Fruit fly (Drosophila melanogaster) whole organism, embryonic: ENCODE results near the gene CG32388.
A peak's percentile ranks its signal among the peaks of the same experiment; 100 is the strongest.

Experiments used
- CG11723 ChIP-seq: fragments of 200-800 bp; sonication (Bioruptor generic); optimal IDR thresholded peaks from 2 replicates; lab custom pipeline; 2017; ENCODE audit warnings: missing biosample characterization, mild to moderate bottlenecking, missing genetic modification characterization
- CG15696 ChIP-seq: fragments of 200-800 bp; sonication (Bioruptor generic); optimal IDR thresholded peaks from 2 replicates; lab custom pipeline; 2019; ENCODE audit warnings: missing biosample characterization, mild to moderate bottlenecking, missing genetic modification characterization, moderate library complexity
- CG1603 ChIP-seq: fragments of 200-800 bp; sonication (Bioruptor generic); optimal IDR thresholded peaks from 2 replicates; lab custom pipeline; 2019; ENCODE audit warnings: missing biosample characterization, mild to moderate bottlenecking, missing genetic modification characterization, moderate library complexity
- CG17328 ChIP-seq: fragments of 200-800 bp; sonication (Bioruptor generic); IDR thresholded peaks from 2 replicates; pipeline ENCODE4 v1.3.6; 2022; ENCODE audit warnings: missing biosample characterization, missing genetic modification characterization
- CG17359 ChIP-seq: fragments of 200-800 bp; sonication (Bioruptor generic); optimal IDR thresholded peaks from 3 replicates; lab custom pipeline; 2018; ENCODE audit warnings: missing biosample characterization, mild to moderate bottlenecking, missing genetic modification characterization, moderate library complexity
- CG17385 ChIP-seq: fragments of 200-800 bp; sonication (Bioruptor generic); optimal IDR thresholded peaks from 3 replicates; lab custom pipeline; 2018; ENCODE audit warnings: missing biosample characterization, mild to moderate bottlenecking, missing genetic modification characterization
- CG17568 ChIP-seq: fragments of 200-800 bp; sonication (Bioruptor generic); optimal IDR thresholded peaks from 2 replicates; lab custom pipeline; 2018; ENCODE audit warnings: missing biosample characterization, mild to moderate bottlenecking, missing genetic modification characterization, moderate library complexity
- CG17912 ChIP-seq: fragments of 200-800 bp; sonication (Bioruptor generic); optimal IDR thresholded peaks from 2 replicates; lab custom pipeline; 2018; ENCODE audit warnings: missing biosample characterization, mild to moderate bottlenecking, missing genetic modification characterization
- CG2116 ChIP-seq: fragments of 200-800 bp; sonication (Bioruptor generic); optimal IDR thresholded peaks from 3 replicates; lab custom pipeline; 2018; ENCODE audit warnings: missing biosample characterization, mild to moderate bottlenecking, missing genetic modification characterization
- CG3407 ChIP-seq: fragments of 200-800 bp; sonication (Bioruptor generic); optimal IDR thresholded peaks from 2 replicates; lab custom pipeline; 2018; ENCODE audit warnings: missing biosample characterization, mild to moderate bottlenecking, missing genetic modification characterization
- CG7357 ChIP-seq: fragments of 200-800 bp; sonication (Bioruptor generic); IDR thresholded peaks from 3 replicates; pipeline ENCODE4 v1.3.6; 2022; ENCODE audit warnings: missing biosample characterization, missing genetic modification characterization
- CG7839 ChIP-seq: fragments of 200-800 bp; sonication (Bioruptor generic); optimal IDR thresholded peaks from 3 replicates; lab custom pipeline; 2018; ENCODE audit warnings: missing biosample characterization, mild to moderate bottlenecking, missing genetic modification characterization, moderate library complexity
- CG8089 ChIP-seq: fragments of 200-800 bp; sonication (Bioruptor generic); optimal IDR thresholded peaks from 3 replicates; lab custom pipeline; 2016; ENCODE audit warnings: missing biosample characterization, missing genetic modification characterization
- Camta ChIP-seq: fragments of 200-800 bp; sonication (Bioruptor generic); optimal IDR thresholded peaks from 2 replicates; lab custom pipeline; 2016; ENCODE audit warnings: missing biosample characterization, missing genetic modification characterization
- Deaf1 ChIP-seq: fragments of 200-800 bp; optimal IDR thresholded peaks from 3 replicates; lab custom pipeline; 2019; ENCODE audit warnings: missing biosample characterization, mild to moderate bottlenecking, missing genetic modification characterization, moderate library complexity
- Dll ChIP-seq: fragments of 200-800 bp; sonication (Bioruptor generic); IDR thresholded peaks from 4 replicates; pipeline ENCODE4 v1.3.6; 2022; ENCODE audit warnings: missing biosample characterization, missing genetic modification characterization; ENCODE audit not compliant: partially characterized antibody
- Doc3 ChIP-seq: fragments of 200-800 bp; sonication (Bioruptor generic); IDR thresholded peaks from 3 replicates; pipeline ENCODE4 v1.3.6; 2022; ENCODE audit warnings: missing biosample characterization, missing genetic modification characterization; ENCODE audit not compliant: partially characterized antibody
- Hsf ChIP-seq: fragments of 200-800 bp; sonication (Bioruptor generic); optimal IDR thresholded peaks from 3 replicates; lab custom pipeline; 2016; ENCODE audit warnings: missing biosample characterization, missing genetic modification characterization
- MBD-R2 ChIP-seq: fragments of 200-800 bp; sonication (Bioruptor generic); IDR thresholded peaks from 2 replicates; pipeline ENCODE4 v1.3.6; 2022; ENCODE audit warnings: missing biosample characterization, missing genetic modification characterization
- Mad ChIP-seq: fragments of 200-800 bp; sonication (Bioruptor generic); optimal IDR thresholded peaks from 2 replicates; lab custom pipeline; 2016; ENCODE audit warnings: missing biosample characterization, missing genetic modification characterization
- Nf-YC ChIP-seq: fragments of 200-800 bp; optimal IDR thresholded peaks from 3 replicates; lab custom pipeline; 2019; ENCODE audit warnings: missing biosample characterization, mild to moderate bottlenecking, missing genetic modification characterization, moderate library complexity
- Oaz ChIP-seq: fragments of 200-800 bp; sonication (Bioruptor generic); IDR thresholded peaks from 2 replicates; pipeline ENCODE4 v1.3.6; 2022; ENCODE audit warnings: missing biosample characterization, missing genetic modification characterization
- Pdp1 ChIP-seq, 2 experiments: fragments of 200-800 bp; sonication (Bioruptor generic); optimal IDR thresholded peaks; 3 replicates each; lab custom pipeline; 2016; ENCODE audit warnings: missing biosample characterization in 2 of 2, missing genetic modification characterization in 2 of 2, mild to moderate bottlenecking in 1 of 2, moderate library complexity in 1 of 2
- Spps ChIP-seq: fragments of 200-800 bp; sonication (Bioruptor generic); optimal IDR thresholded peaks from 2 replicates; lab custom pipeline; 2018; ENCODE audit warnings: missing biosample characterization, mild to moderate bottlenecking, missing genetic modification characterization
- TFAM ChIP-seq: fragments of 200-800 bp; sonication (Bioruptor generic); optimal IDR thresholded peaks from 2 replicates; lab custom pipeline; 2017; ENCODE audit warnings: missing biosample characterization, missing genetic modification characterization, inconsistent platforms
- Usf ChIP-seq: fragments of 200-800 bp; sonication (Bioruptor generic); optimal IDR thresholded peaks from 2 replicates; lab custom pipeline; 2017; ENCODE audit warnings: missing genotype, missing biosample characterization, missing genetic modification characterization
- ab ChIP-seq: fragments of 200-800 bp; sonication (Bioruptor generic); optimal IDR thresholded peaks from 2 replicates; lab custom pipeline; 2016; ENCODE audit warnings: missing biosample characterization, missing genetic modification characterization
- cg ChIP-seq: fragments of 200-800 bp; sonication (Bioruptor generic); optimal IDR thresholded peaks from 3 replicates; lab custom pipeline; 2019; ENCODE audit warnings: missing biosample characterization, mild to moderate bottlenecking, missing genetic modification characterization, moderate library complexity
- chn ChIP-seq: fragments of 200-800 bp; sonication (Bioruptor generic); optimal IDR thresholded peaks from 2 replicates; lab custom pipeline; 2016; ENCODE audit warnings: missing biosample characterization, missing genetic modification characterization
- ci ChIP-seq: fragments of 200-800 bp; sonication (Bioruptor generic); IDR thresholded peaks from 3 replicates; pipeline ENCODE4 v1.3.6; 2022; ENCODE audit warnings: missing biosample characterization, missing genetic modification characterization
- dmrt99B ChIP-seq: fragments of 200-800 bp; sonication (Bioruptor generic); optimal IDR thresholded peaks from 2 replicates; lab custom pipeline; 2018; ENCODE audit warnings: missing biosample characterization, mild to moderate bottlenecking, missing genetic modification characterization, moderate library complexity
- gro ChIP-seq: fragments of 200-800 bp; sonication (Bioruptor generic); optimal IDR thresholded peaks from 2 replicates; lab custom pipeline; 2016; ENCODE audit warnings: missing biosample characterization, missing genetic modification characterization
- jing ChIP-seq: fragments of 200-800 bp; sonication (Bioruptor generic); optimal IDR thresholded peaks from 2 replicates; lab custom pipeline; 2018; ENCODE audit warnings: missing biosample characterization, mild to moderate bottlenecking, missing genetic modification characterization
- lab ChIP-seq: fragments of 200-800 bp; sonication (Bioruptor generic); optimal IDR thresholded peaks from 3 replicates; lab custom pipeline; 2017; ENCODE audit warnings: missing biosample characterization, missing genetic modification characterization, mild to moderate bottlenecking, moderate library complexity, missing genetic modification reagents
- luna ChIP-seq: fragments of 200-800 bp; sonication (Bioruptor generic); optimal IDR thresholded peaks from 2 replicates; lab custom pipeline; 2016; ENCODE audit warnings: missing biosample characterization, missing genetic modification characterization
- mld ChIP-seq: fragments of 200-800 bp; sonication (Bioruptor generic); IDR thresholded peaks from 3 replicates; pipeline ENCODE4 v1.3.6; 2022; ENCODE audit warnings: missing biosample characterization, missing genetic modification characterization; ENCODE audit not compliant: partially characterized antibody
- nerfin-2 ChIP-seq: fragments of 200-800 bp; sonication (Bioruptor generic); IDR thresholded peaks from 2 replicates; pipeline ENCODE4 v1.3.6; 2022; ENCODE audit warnings: missing biosample characterization, missing genetic modification characterization; ENCODE audit not compliant: partially characterized antibody
- onecut ChIP-seq: fragments of 200-800 bp; sonication (Bioruptor generic); IDR thresholded peaks from 2 replicates; pipeline ENCODE4 v1.3.6; 2022; ENCODE audit warnings: missing biosample characterization, missing genetic modification characterization
- peb ChIP-seq: fragments of 200-800 bp; sonication (Bioruptor generic); IDR thresholded peaks from 2 replicates; pipeline ENCODE4 v1.3.6; 2022; ENCODE audit warnings: missing biosample characterization, missing genetic modification characterization
- pita ChIP-seq: fragments of 200-800 bp; sonication (Bioruptor generic); optimal IDR thresholded peaks from 2 replicates; lab custom pipeline; 2017; ENCODE audit warnings: missing biosample characterization, mild to moderate bottlenecking, missing genetic modification characterization
- schlank ChIP-seq: fragments of 200-800 bp; sonication (Bioruptor generic); optimal IDR thresholded peaks from 2 replicates; lab custom pipeline; 2018; ENCODE audit warnings: missing biosample characterization, mild to moderate bottlenecking, missing genetic modification characterization
- sd ChIP-seq: fragments of 200-800 bp; sonication (Bioruptor generic); optimal IDR thresholded peaks from 3 replicates; lab custom pipeline; 2018; ENCODE audit warnings: missing biosample characterization, mild to moderate bottlenecking, missing genetic modification characterization, moderate library complexity
- slp2 ChIP-seq: fragments of 200-800 bp; sonication (Bioruptor generic); optimal IDR thresholded peaks from 2 replicates; lab custom pipeline; 2016; ENCODE audit warnings: missing biosample characterization, missing genetic modification characterization
- sug ChIP-seq: fragments of 200-800 bp; optimal IDR thresholded peaks from 2 replicates; lab custom pipeline; 2019; ENCODE audit warnings: missing biosample characterization, mild to moderate bottlenecking, missing genetic modification characterization, moderate library complexity
- wdn ChIP-seq: fragments of 200-800 bp; sonication (Bioruptor generic); IDR thresholded peaks from 2 replicates; pipeline ENCODE4 v1.3.6; 2022; ENCODE audit warnings: missing biosample characterization, missing genetic modification characterization
- z ChIP-seq: fragments of 200-800 bp; sonication (Bioruptor generic); IDR thresholded peaks from 3 replicates; pipeline ENCODE4 v1.3.6; 2022; ENCODE audit warnings: missing biosample characterization, missing genetic modification characterization
- zen2 ChIP-seq: fragments of 200-800 bp; sonication (Bioruptor generic); IDR thresholded peaks from 3 replicates; pipeline ENCODE4 v1.3.6; 2022; ENCODE audit warnings: missing biosample characterization, missing genetic modification characterization; ENCODE audit not compliant: partially characterized antibody

CG32388 gene

dm6 chr3L:6988942-6989569 lies 4.7 kb upstream of the CG32388 start (continued):
- TF ChIP-seq Pdp1 (GFP tag; optimal IDR thresholded peaks at IDR 0.05; lab: Kevin White, UChicago) (peak; percentile 80 to 82), chn (GFP tag; lab: Kevin White, UChicago) (peak; percentile 56), CG17359 (tag; lab: Kevin White, UChicago) (peak; percentile 88), dmrt99B (peak; percentile 96), CG8089 (peak; percentile 53), peb (no peak; the same call in none of the 2 replicates), CG17385 (GFP tag; lab: Kevin White, UChicago) (peak; percentile 87), Doc3 (GFP tag; lab: Robert Waterston, UW) (no peak; the same call in 2 of the 3 replicates), lab (GFP tag; lab: Kevin White, UChicago) (peak; percentile 91), Oaz (no peak), CG2116 (GFP tag; lab: Kevin White, UChicago) (peak; percentile 58), zen2 (0 out of 3 replicates have a peak, but pooled peaks have one; percentile 13), MBD-R2 (GFP tag; lab: Robert Waterston, UW) (peak; percentile 53; the same call in 1 of the 2 replicates), cg (GFP tag; lab: Kevin White, UChicago) (no peak), Usf (GFP tag; lab: Kevin White, UChicago) (peak; percentile 88), ci (GFP tag; lab: Robert Waterston, UW) (peak; percentile 54; the same call in 1 of the 3 replicates), pita (GFP tag; lab: Kevin White, UChicago) (no peak), Mad (GFP tag; lab: Kevin White, UChicago) (no peak), Nf-YC (tag; lab: Kevin White, UChicago) (peak; percentile 97), ab (GFP tag; lab: Kevin White, UChicago) (no peak), CG3407 (GFP tag; lab: Kevin White, UChicago) (peak; percentile 84), CG15696 (peak; percentile 92), TFAM (GFP tag; lab: Kevin White, UChicago) (peak; percentile 57), CG17568 (peak; percentile 24), luna (GFP tag; lab: Kevin White, UChicago) (no peak), z (GFP tag; lab: Robert Waterston, UW) (no peak), jing (GFP tag; lab: Kevin White, UChicago) (no peak), CG7839 (tag; lab: Kevin White, UChicago) (peak; percentile 94), Spps (peak; percentile 86), wdn (GFP tag; lab: Robert Waterston, UW) (peak; percentile 62; the same call in 1 of the 2 replicates), gro (GFP tag; lab: Kevin White, UChicago) (peak; percentile 36), slp2 (peak; percentile 69), Camta (GFP tag; lab: Kevin White, UChicago) (peak; percentile 79), CG11723 (GFP tag; lab: Kevin White, UChicago) (peak; percentile 86), CG7357 (GFP tag; lab: Robert Waterston, UW) (peak; percentile 81), sug (peak; percentile 87), onecut (GFP tag; lab: Robert Waterston, UW) (peak; percentile 80), sd (tag; lab: Kevin White, UChicago) (peak; percentile 19), nerfin-2 (GFP tag; lab: Robert Waterston, UW) (no peak), CG1603 (tag; lab: Kevin White, UChicago) (peak; percentile 51), Dll (GFP tag; lab: Robert Waterston, UW) (no peak), Hsf (GFP tag; lab: Kevin White, UChicago) (peak; percentile 71), schlank (tag; lab: Kevin White, UChicago) (peak; percentile 7), CG17912 (GFP tag; lab: Kevin White, UChicago) (no peak), CG17328 (GFP tag; lab: Robert Waterston, UW) (peak; percentile 60; the same call in 1 of the 2 replicates), mld (GFP tag; lab: Robert Waterston, UW) (no peak), Deaf1 (tag; lab: Kevin White, UChicago) (peak; percentile 88)
